Fruit fly (Drosophila melanogaster) whole organism, embryonic: ENCODE data around the gene CG14442.
A peak's percentile ranks its signal among the peaks of the same experiment; 100 is the strongest.

Experiments
- Abd-B ChIP-seq: fragments of 200-800 bp; sonication (Bioruptor generic); optimal IDR thresholded peaks from 2 replicates; lab custom pipeline; 2018; ENCODE audit warnings: missing biosample characterization, mild to moderate bottlenecking, missing genetic modification characterization, moderate library complexity
- BEAF-32 ChIP-seq: fragments of 200-800 bp; sonication (Bioruptor generic); optimal IDR thresholded peaks from 3 replicates; lab custom pipeline; 2017; ENCODE audit warnings: missing biosample characterization, missing genetic modification characterization, mild to moderate bottlenecking, moderate library complexity, missing genetic modification reagents
- Bgb ChIP-seq: fragments of 200-800 bp; sonication (Bioruptor generic); IDR thresholded peaks from 2 replicates; pipeline ENCODE4 v1.3.6; 2022; ENCODE audit warnings: missing biosample characterization, missing genetic modification characterization; ENCODE audit not compliant: partially characterized antibody
- CG11560 ChIP-seq: fragments of 200-800 bp; sonication (Bioruptor generic); IDR thresholded peaks from 3 replicates; pipeline ENCODE4 v1.3.6; 2022; ENCODE audit warnings: missing biosample characterization, missing genetic modification characterization
- CG1233 ChIP-seq: fragments of 200-800 bp; sonication (Bioruptor generic); optimal IDR thresholded peaks from 4 replicates; lab custom pipeline; 2018; ENCODE audit warnings: missing biosample characterization, mild to moderate bottlenecking, missing genetic modification characterization
- CG13287 ChIP-seq: fragments of 200-800 bp; sonication (Bioruptor generic); IDR thresholded peaks from 2 replicates; pipeline ENCODE4 v1.3.6; 2022; ENCODE audit warnings: missing biosample characterization, missing genetic modification characterization; ENCODE audit not compliant: partially characterized antibody
- CG13894 ChIP-seq: fragments of 200-800 bp; sonication (Bioruptor generic); optimal IDR thresholded peaks from 3 replicates; lab custom pipeline; 2018; ENCODE audit warnings: missing biosample characterization, mild to moderate bottlenecking, missing genetic modification characterization, moderate library complexity
- CG14860 ChIP-seq: fragments of 200-800 bp; sonication (Bioruptor generic); IDR thresholded peaks from 3 replicates; pipeline ENCODE4 v1.3.6; 2022; ENCODE audit warnings: missing biosample characterization, missing genetic modification characterization; ENCODE audit not compliant: partially characterized antibody
- CG1602 ChIP-seq: fragments of 200-800 bp; sonication (Bioruptor generic); optimal IDR thresholded peaks from 3 replicates; lab custom pipeline; 2016; ENCODE audit warnings: missing biosample characterization, missing genetic modification characterization
- CG17912 ChIP-seq: fragments of 200-800 bp; sonication (Bioruptor generic); optimal IDR thresholded peaks from 2 replicates; lab custom pipeline; 2018; ENCODE audit warnings: missing biosample characterization, mild to moderate bottlenecking, missing genetic modification characterization
- CG2116 ChIP-seq: fragments of 200-800 bp; sonication (Bioruptor generic); optimal IDR thresholded peaks from 3 replicates; lab custom pipeline; 2018; ENCODE audit warnings: missing biosample characterization, mild to moderate bottlenecking, missing genetic modification characterization
- CG2712 ChIP-seq: fragments of 200-800 bp; optimal IDR thresholded peaks from 3 replicates; lab custom pipeline; 2019; ENCODE audit warnings: missing biosample characterization, mild to moderate bottlenecking, missing genetic modification characterization, moderate library complexity
- CG34376 ChIP-seq: fragments of 200-800 bp; sonication (Bioruptor generic); optimal IDR thresholded peaks from 2 replicates; lab custom pipeline; 2018; ENCODE audit warnings: missing biosample characterization, mild to moderate bottlenecking, missing genetic modification characterization
- CG34422 ChIP-seq: fragments of 200-800 bp; sonication (Bioruptor generic); IDR thresholded peaks from 3 replicates; pipeline ENCODE4 v1.3.6; 2022; ENCODE audit warnings: missing biosample characterization, missing genetic modification characterization
- CG6272 ChIP-seq: fragments of 200-800 bp; sonication (Bioruptor generic); IDR thresholded peaks from 2 replicates; pipeline ENCODE4 v1.3.6; 2022; ENCODE audit warnings: missing biosample characterization, missing genetic modification characterization
- Doc3 ChIP-seq: fragments of 200-800 bp; sonication (Bioruptor generic); IDR thresholded peaks from 3 replicates; pipeline ENCODE4 v1.3.6; 2022; ENCODE audit warnings: missing biosample characterization, missing genetic modification characterization; ENCODE audit not compliant: partially characterized antibody
- Dref ChIP-seq: fragments of 200-800 bp; sonication (Bioruptor generic); IDR thresholded peaks from 2 replicates; pipeline ENCODE4 v1.3.6; 2022; ENCODE audit warnings: missing biosample characterization, missing genetic modification characterization
- Ets97D ChIP-seq: fragments of 200-800 bp; sonication (Bioruptor generic); optimal IDR thresholded peaks from 3 replicates; lab custom pipeline; 2016; ENCODE audit warnings: missing biosample characterization, missing genetic modification characterization
- Gsc ChIP-seq: fragments of 200-800 bp; sonication (Bioruptor generic); IDR thresholded peaks from 2 replicates; pipeline ENCODE4 v1.3.6; 2022; ENCODE audit warnings: missing biosample characterization, missing genetic modification characterization
- Gug ChIP-seq: fragments of 200-800 bp; sonication (Bioruptor generic); IDR thresholded peaks from 4 replicates; pipeline ENCODE4 v1.3.6; 2022; ENCODE audit warnings: missing biosample characterization, missing genetic modification characterization
- H15 ChIP-seq: fragments of 200-800 bp; sonication (Bioruptor generic); IDR thresholded peaks from 3 replicates; pipeline ENCODE4 v1.3.6; 2022; ENCODE audit warnings: missing biosample characterization, missing genetic modification characterization
- HLH3B ChIP-seq: fragments of 200-800 bp; sonication (Bioruptor generic); IDR thresholded peaks from 2 replicates; pipeline ENCODE4 v1.3.6; 2022; ENCODE audit warnings: missing biosample characterization, missing genetic modification characterization
- Hand ChIP-seq: fragments of 200-800 bp; sonication (Bioruptor generic); optimal IDR thresholded peaks from 2 replicates; lab custom pipeline; 2017; ENCODE audit warnings: mild to moderate bottlenecking, missing biosample characterization, missing genetic modification reagents, missing genetic modification characterization
- MBD-R2 ChIP-seq: fragments of 200-800 bp; sonication (Bioruptor generic); IDR thresholded peaks from 2 replicates; pipeline ENCODE4 v1.3.6; 2022; ENCODE audit warnings: missing biosample characterization, missing genetic modification characterization
- Myb ChIP-seq: fragments of 200-800 bp; sonication (Bioruptor generic); optimal IDR thresholded peaks from 2 replicates; lab custom pipeline; 2016; ENCODE audit warnings: missing biosample characterization, missing genetic modification characterization
- Nf-YC ChIP-seq: fragments of 200-800 bp; optimal IDR thresholded peaks from 3 replicates; lab custom pipeline; 2019; ENCODE audit warnings: missing biosample characterization, mild to moderate bottlenecking, missing genetic modification characterization, moderate library complexity
- Sry-β ChIP-seq: fragments of 200-800 bp; sonication (Bioruptor generic); optimal IDR thresholded peaks from 2 replicates; lab custom pipeline; 2018; ENCODE audit warnings: missing biosample characterization, mild to moderate bottlenecking, missing genetic modification characterization, moderate library complexity
- amos ChIP-seq: fragments of 200-800 bp; sonication (Bioruptor generic); IDR thresholded peaks from 2 replicates; pipeline ENCODE4 v1.3.6; 2022; ENCODE audit warnings: missing biosample characterization, missing genetic modification characterization; ENCODE audit not compliant: partially characterized antibody
- ase ChIP-seq: fragments of 200-800 bp; sonication (Bioruptor generic); IDR thresholded peaks from 3 replicates; pipeline ENCODE4 v1.3.6; 2022; ENCODE audit warnings: missing biosample characterization, missing genetic modification characterization
- bowl ChIP-seq: fragments of 200-800 bp; sonication (Bioruptor generic); IDR thresholded peaks from 2 replicates; pipeline ENCODE4 v1.3.6; 2022; ENCODE audit warnings: missing biosample characterization, missing genetic modification characterization
- bsh ChIP-seq, 2 experiments: fragments of 200-800 bp; sonication (Bioruptor generic); optimal IDR thresholded peaks; 2 replicates each; lab custom pipeline; 2017 to 2018; ENCODE audit warnings: mild to moderate bottlenecking in 2 of 2, missing biosample characterization in 2 of 2, missing genetic modification characterization in 2 of 2, moderate library complexity in 1 of 2
- cato ChIP-seq: fragments of 200-800 bp; sonication (Bioruptor generic); optimal IDR thresholded peaks from 2 replicates; lab custom pipeline; 2016; ENCODE audit warnings: missing biosample characterization, missing genetic modification characterization, borderline replicate concordance
- chinmo ChIP-seq: fragments of 200-800 bp; sonication (Bioruptor generic); IDR thresholded peaks from 4 replicates; pipeline ENCODE4 v1.3.6; 2022; ENCODE audit warnings: missing biosample characterization, missing genetic modification characterization; ENCODE audit not compliant: partially characterized antibody
- dimm ChIP-seq: fragments of 200-800 bp; sonication (Bioruptor generic); IDR thresholded peaks from 2 replicates; pipeline ENCODE4 v1.3.6; 2022; ENCODE audit warnings: missing biosample characterization, missing genetic modification characterization
- emc ChIP-seq: fragments of 200-800 bp; sonication (Bioruptor generic); optimal IDR thresholded peaks from 2 replicates; lab custom pipeline; 2016; ENCODE audit warnings: missing biosample characterization, missing genetic modification characterization
- fru ChIP-seq: fragments of >200 bp; optimal IDR thresholded peaks from 2 replicates; lab custom pipeline; 2017
- hb ChIP-seq: fragments of 200-800 bp; sonication (Bioruptor generic); IDR thresholded peaks from 3 replicates; pipeline ENCODE4 v1.3.6; 2022; ENCODE audit warnings: missing biosample characterization, missing genetic modification characterization; ENCODE audit not compliant: partially characterized antibody
- lbe ChIP-seq: fragments of 200-800 bp; sonication (Bioruptor generic); optimal IDR thresholded peaks from 2 replicates; lab custom pipeline; 2016; ENCODE audit warnings: missing biosample characterization, mild to moderate bottlenecking, missing genetic modification characterization
- nom ChIP-seq: fragments of 200-800 bp; sonication (Bioruptor generic); optimal IDR thresholded peaks from 2 replicates; lab custom pipeline; 2017; ENCODE audit warnings: missing biosample characterization, missing genetic modification characterization, mild to moderate bottlenecking, moderate library complexity, missing genetic modification reagents
- p53 ChIP-seq: fragments of 200-800 bp; sonication (Bioruptor generic); optimal IDR thresholded peaks from 2 replicates; lab custom pipeline; 2016; ENCODE audit warnings: missing biosample characterization, missing genetic modification characterization
- pzg ChIP-seq: fragments of 200-800 bp; sonication (Bioruptor generic); optimal IDR thresholded peaks from 3 replicates; lab custom pipeline; 2018; ENCODE audit warnings: missing biosample characterization, mild to moderate bottlenecking, missing genetic modification characterization, moderate library complexity
- ranshi ChIP-seq: fragments of 200-800 bp; sonication (Bioruptor generic); IDR thresholded peaks from 2 replicates; pipeline ENCODE4 v1.3.6; 2022; ENCODE audit warnings: missing biosample characterization, missing genetic modification characterization
- rib ChIP-seq: fragments of 200-800 bp; sonication (Bioruptor generic); IDR thresholded peaks from 2 replicates; pipeline ENCODE4 v1.3.6; 2022; ENCODE audit warnings: missing biosample characterization, missing genetic modification characterization
- row ChIP-seq: fragments of 200-800 bp; sonication (Bioruptor generic); IDR thresholded peaks from 3 replicates; pipeline ENCODE4 v1.3.6; 2022; ENCODE audit warnings: missing biosample characterization, missing genetic modification characterization
- sens ChIP-seq: fragments of 200-800 bp; sonication (Bioruptor generic); peaks from one replicate; lab custom pipeline; 2016; ENCODE audit warnings: missing biosample characterization, missing genetic modification characterization
- tll ChIP-seq, 2 experiments: fragments of 200-800 bp in 1 of 2; fragments of >200 bp in 1 of 2; sonication (Bioruptor generic) in 1 of 2; optimal IDR thresholded peaks; 2 replicates each; lab custom pipeline; 2017 to 2019; ENCODE audit warnings: missing biosample characterization in 2 of 2, missing genetic modification characterization in 2 of 2, mild to moderate bottlenecking in 1 of 2, moderate library complexity in 1 of 2
- toy ChIP-seq: fragments of 200-800 bp; sonication (Bioruptor generic); IDR thresholded peaks from 2 replicates; pipeline ENCODE4 v1.3.6; 2022; ENCODE audit warnings: missing biosample characterization, missing genetic modification characterization
- tx ChIP-seq: fragments of 200-800 bp; sonication (Bioruptor generic); optimal IDR thresholded peaks from 2 replicates; lab custom pipeline; 2016; ENCODE audit warnings: missing biosample characterization, missing genetic modification characterization
- vnd ChIP-seq: fragments of 200-800 bp; sonication (Bioruptor generic); IDR thresholded peaks from 3 replicates; pipeline ENCODE4 v1.3.6; 2022; ENCODE audit warnings: missing biosample characterization, missing genetic modification characterization; ENCODE audit not compliant: partially characterized antibody

CG14442 gene

dm6 chrX:6694105-6694788, 560 bp downstream of the CG14442 start (continued):
- TF ChIP-seq Abd-B (GFP tag; lab: Kevin White, UChicago) (no peak), CG34422 (GFP tag; lab: Robert Waterston, UW) (peak; percentile 51; the same call in 1 of the 3 replicates), Nf-YC (tag; lab: Kevin White, UChicago) (no peak), fru (no peak), Gsc (GFP tag; lab: Robert Waterston, UW) (no peak), CG13287 (no peak), CG11560 (no peak), CG13894 (no peak), cato (GFP tag; lab: Kevin White, UChicago) (no peak), Sry-β (GFP tag; lab: Kevin White, UChicago) (no peak), H15 (no peak), CG1233 (GFP tag; lab: Kevin White, UChicago) (no peak), row (GFP tag; lab: Robert Waterston, UW) (no peak), dimm (no peak), bsh (GFP tag; optimal IDR thresholded peaks at IDR 0.05; lab: Kevin White, UChicago) (peak in 1 of 2 experiments; percentile 54), bowl (GFP tag; lab: Robert Waterston, UW) (no peak), CG6272 (GFP tag; lab: Robert Waterston, UW) (no peak), Hand (GFP tag; lab: Kevin White, UChicago) (no peak), MBD-R2 (GFP tag; lab: Robert Waterston, UW) (peak; percentile 49; the same call in 1 of the 2 replicates), ranshi (GFP tag; lab: Robert Waterston, UW) (no peak), ase (GFP tag; lab: Robert Waterston, UW) (no peak), toy (no peak), emc (GFP tag; lab: Kevin White, UChicago) (no peak), nom (GFP tag; lab: Kevin White, UChicago) (peak; percentile 61), Gug (no peak), tx (no peak), CG2712 (tag; lab: Kevin White, UChicago) (no peak), lbe (GFP tag; lab: Kevin White, UChicago) (no peak), CG34376 (GFP tag; lab: Kevin White, UChicago) (peak; percentile 44), chinmo (peak; percentile 43; the same call in 1 of the 4 replicates), BEAF-32 (GFP tag; lab: Kevin White, UChicago) (no peak), CG17912 (no peak)

- TF ChIP-seq rib (GFP tag; lab: Robert Waterston, UW) (no peak), p53 (GFP tag; lab: Kevin White, UChicago) (peak; percentile 90), HLH3B (GFP tag; lab: Robert Waterston, UW) (no peak), CG13287 (peak; percentile 25), CG2116 (GFP tag; lab: Kevin White, UChicago) (peak; percentile 87), Doc3 (GFP tag; lab: Robert Waterston, UW) (0 out of 3 replicates have a peak, but pooled peaks have one; percentile 33), Dref (GFP tag; lab: Robert Waterston, UW) (peak; percentile 59), Myb (GFP tag; lab: Kevin White, UChicago) (peak; percentile 40), CG14860 (GFP tag; lab: Robert Waterston, UW) (peak; percentile 39; the same call in 2 of the 3 replicates), CG1602 (no peak), pzg (GFP tag; lab: Kevin White, UChicago) (peak; percentile 2), vnd (GFP tag; lab: Robert Waterston, UW) (peak; percentile 57), sens (GFP tag; lab: Kevin White, UChicago) (peak; percentile 30), Bgb (0 out of 2 replicates have a peak, but pooled peaks have one; percentile 31), hb (GFP tag; lab: Robert Waterston, UW) (peak; percentile 43; the same call in 1 of the 3 replicates), Ets97D (GFP tag; lab: Kevin White, UChicago) (peak; percentile 37), tll (GFP tag; optimal IDR thresholded peaks at IDR 0.05; lab: Kevin White, UChicago) (no peak), amos (GFP tag; lab: Robert Waterston, UW) (peak; percentile 35; the same call in 1 of the 2 replicates)
Observed at dm6 chrX:6688620-6689400, 6.0 kb downstream of the CG14442 start, which contains the start of gene CG3184. Gene CG3184 (minus strand): TSS chrX:6688774.
